Fruit fly (Drosophila melanogaster) whole organism, embryonic: ENCODE measurements around the gene CG32237.

Experiments
- Abd-B ChIP-seq: fragments of 200-800 bp; sonication (Bioruptor generic); optimal IDR thresholded peaks from 2 replicates; lab custom pipeline; 2018; ENCODE audit warnings: missing biosample characterization, mild to moderate bottlenecking, missing genetic modification characterization, moderate library complexity
- Ada2b ChIP-seq: fragments of 200-800 bp; sonication (Bioruptor generic); IDR thresholded peaks from 2 replicates; pipeline ENCODE4 v1.3.6; 2022; ENCODE audit warnings: missing biosample characterization, missing genetic modification characterization
- CG10274 ChIP-seq: fragments of 200-800 bp; sonication (Bioruptor generic); optimal IDR thresholded peaks from 3 replicates; lab custom pipeline; 2017; ENCODE audit warnings: missing biosample characterization, mild to moderate bottlenecking, missing genetic modification characterization
- CG10565 ChIP-seq: fragments of 200-800 bp; sonication (Bioruptor generic); optimal IDR thresholded peaks from 3 replicates; lab custom pipeline; 2016; ENCODE audit warnings: missing biosample characterization, mild to moderate bottlenecking, missing genetic modification characterization
- CG11093 ChIP-seq: fragments of 200-800 bp; sonication (Bioruptor generic); IDR thresholded peaks from 3 replicates; pipeline ENCODE4 v1.3.6; 2022; ENCODE audit warnings: missing biosample characterization, missing genetic modification characterization
- CG11504 ChIP-seq: fragments of 200-800 bp; sonication (Bioruptor generic); optimal IDR thresholded peaks from 3 replicates; lab custom pipeline; 2019; ENCODE audit warnings: missing biosample characterization, mild to moderate bottlenecking, missing genetic modification characterization, moderate library complexity
- CG12769 ChIP-seq: fragments of 200-800 bp; sonication (Bioruptor generic); optimal IDR thresholded peaks from 2 replicates; lab custom pipeline; 2019; ENCODE audit warnings: missing biosample characterization, mild to moderate bottlenecking, missing genetic modification characterization, moderate library complexity
- CG14441 ChIP-seq: fragments of 200-800 bp; sonication (Bioruptor generic); IDR thresholded peaks from 2 replicates; pipeline ENCODE4 v1.3.6; 2022; ENCODE audit warnings: missing biosample characterization, missing genetic modification characterization
- CG15073 ChIP-seq: fragments of 200-800 bp; sonication (Bioruptor generic); optimal IDR thresholded peaks from 2 replicates; lab custom pipeline; 2016; ENCODE audit warnings: missing biosample characterization, missing genetic modification characterization
- CG15269 ChIP-seq: fragments of 200-800 bp; sonication (Bioruptor generic); optimal IDR thresholded peaks from 2 replicates; lab custom pipeline; 2018; ENCODE audit warnings: missing biosample characterization, mild to moderate bottlenecking, missing genetic modification characterization, moderate library complexity
- CG1647 ChIP-seq: fragments of 200-800 bp; sonication (Bioruptor generic); optimal IDR thresholded peaks from 3 replicates; lab custom pipeline; 2016; ENCODE audit warnings: missing biosample characterization, missing genetic modification characterization
- CG17829 ChIP-seq: fragments of 200-800 bp; optimal IDR thresholded peaks from 2 replicates; lab custom pipeline; 2019; ENCODE audit warnings: missing biosample characterization, mild to moderate bottlenecking, missing genetic modification characterization, moderate library complexity
- CG1792 ChIP-seq: fragments of 200-800 bp; sonication (Bioruptor generic); optimal IDR thresholded peaks from 2 replicates; lab custom pipeline; 2016; ENCODE audit warnings: missing biosample characterization, missing genetic modification characterization
- CG18599 ChIP-seq: fragments of 200-800 bp; sonication (Bioruptor generic); optimal IDR thresholded peaks from 3 replicates; lab custom pipeline; 2017; ENCODE audit warnings: missing biosample characterization, missing genetic modification characterization, mild to moderate bottlenecking, moderate library complexity, missing genetic modification reagents
- CG18764 ChIP-seq: fragments of 200-800 bp; sonication (Bioruptor generic); optimal IDR thresholded peaks from 3 replicates; lab custom pipeline; 2016; ENCODE audit warnings: missing biosample characterization, missing genetic modification characterization
- CG2120 ChIP-seq: fragments of 200-800 bp; sonication (Bioruptor generic); optimal IDR thresholded peaks from 3 replicates; lab custom pipeline; 2016; ENCODE audit warnings: missing biosample characterization, missing genetic modification characterization
- CG2678 ChIP-seq: fragments of 200-800 bp; sonication (Bioruptor generic); optimal IDR thresholded peaks from 3 replicates; lab custom pipeline; 2019; ENCODE audit warnings: missing biosample characterization, mild to moderate bottlenecking, missing genetic modification characterization, moderate library complexity
- CG2712 ChIP-seq: fragments of 200-800 bp; optimal IDR thresholded peaks from 3 replicates; lab custom pipeline; 2019; ENCODE audit warnings: missing biosample characterization, mild to moderate bottlenecking, missing genetic modification characterization, moderate library complexity
- CG2875 ChIP-seq: fragments of 200-800 bp; sonication (Bioruptor generic); optimal IDR thresholded peaks from 2 replicates; lab custom pipeline; 2017; ENCODE audit warnings: missing biosample characterization, mild to moderate bottlenecking, missing genetic modification characterization, missing genetic modification reagents
- CG30431 ChIP-seq: fragments of 200-800 bp; sonication (Bioruptor generic); optimal IDR thresholded peaks from 2 replicates; lab custom pipeline; 2017; ENCODE audit warnings: missing biosample characterization, missing genetic modification characterization
- CG32532 ChIP-seq: fragments of 200-800 bp; sonication (Bioruptor generic); IDR thresholded peaks from 2 replicates; pipeline ENCODE4 v1.3.6; 2022; ENCODE audit warnings: missing biosample characterization, missing genetic modification characterization
- CG7786 ChIP-seq: fragments of 200-800 bp; sonication (Bioruptor generic); optimal IDR thresholded peaks from 2 replicates; lab custom pipeline; 2016; ENCODE audit warnings: missing biosample characterization, missing genetic modification characterization
- CG8089 ChIP-seq: fragments of 200-800 bp; sonication (Bioruptor generic); optimal IDR thresholded peaks from 3 replicates; lab custom pipeline; 2016; ENCODE audit warnings: missing biosample characterization, missing genetic modification characterization
- CG8944 ChIP-seq: fragments of 200-800 bp; sonication (Bioruptor generic); optimal IDR thresholded peaks from 3 replicates; lab custom pipeline; 2016; ENCODE audit warnings: missing biosample characterization, missing genetic modification characterization
- CG9876 ChIP-seq: fragments of 200-800 bp; sonication (Bioruptor generic); optimal IDR thresholded peaks from 2 replicates; lab custom pipeline; 2016; ENCODE audit warnings: missing biosample characterization, missing genetic modification characterization
- CG9932 ChIP-seq: fragments of 200-800 bp; sonication (Bioruptor generic); IDR thresholded peaks from 2 replicates; pipeline ENCODE4 v1.3.6; 2022; ENCODE audit warnings: missing biosample characterization, missing genetic modification characterization
- Drgx ChIP-seq: fragments of 200-800 bp; sonication (Bioruptor generic); IDR thresholded peaks from 2 replicates; pipeline ENCODE4 v1.3.6; 2022; ENCODE audit warnings: missing biosample characterization, missing genetic modification characterization
- Ets97D ChIP-seq: fragments of 200-800 bp; sonication (Bioruptor generic); optimal IDR thresholded peaks from 3 replicates; lab custom pipeline; 2016; ENCODE audit warnings: missing biosample characterization, missing genetic modification characterization
- HLH54F ChIP-seq: fragments of 200-800 bp; sonication (Bioruptor generic); optimal IDR thresholded peaks from 3 replicates; lab custom pipeline; 2016; ENCODE audit warnings: missing biosample characterization, missing genetic modification characterization
- Hmr ChIP-seq: fragments of 200-800 bp; sonication (Bioruptor generic); optimal IDR thresholded peaks from 3 replicates; lab custom pipeline; 2017; ENCODE audit warnings: mild to moderate bottlenecking, missing biosample characterization, missing genetic modification reagents, missing genetic modification characterization
- Hr39 ChIP-seq: fragments of >200 bp; optimal IDR thresholded peaks from 2 replicates; lab custom pipeline; 2017
- MTF-1 ChIP-seq: fragments of 200-800 bp; sonication (Bioruptor generic); optimal IDR thresholded peaks from 2 replicates; lab custom pipeline; 2018; ENCODE audit warnings: missing biosample characterization, mild to moderate bottlenecking, missing genetic modification characterization, borderline replicate concordance
- NC2β ChIP-seq: fragments of 200-800 bp; sonication (Bioruptor generic); optimal IDR thresholded peaks from 2 replicates; lab custom pipeline; 2016; ENCODE audit warnings: missing biosample characterization, missing genetic modification characterization
- Nf-YC ChIP-seq: fragments of 200-800 bp; optimal IDR thresholded peaks from 3 replicates; lab custom pipeline; 2019; ENCODE audit warnings: missing biosample characterization, mild to moderate bottlenecking, missing genetic modification characterization, moderate library complexity
- abd-A ChIP-seq: fragments of 200-800 bp; sonication (Bioruptor generic); optimal IDR thresholded peaks from 3 replicates; lab custom pipeline; 2019; ENCODE audit warnings: missing biosample characterization, mild to moderate bottlenecking, missing genetic modification characterization, moderate library complexity
- amos ChIP-seq: fragments of 200-800 bp; sonication (Bioruptor generic); IDR thresholded peaks from 2 replicates; pipeline ENCODE4 v1.3.6; 2022; ENCODE audit warnings: missing biosample characterization, missing genetic modification characterization; ENCODE audit not compliant: partially characterized antibody
- ash1 ChIP-seq: fragments of 200-800 bp; sonication (Bioruptor generic); optimal IDR thresholded peaks from 2 replicates; lab custom pipeline; 2018; ENCODE audit warnings: missing biosample characterization, mild to moderate bottlenecking, missing genetic modification characterization
- chn ChIP-seq: fragments of 200-800 bp; sonication (Bioruptor generic); optimal IDR thresholded peaks from 2 replicates; lab custom pipeline; 2016; ENCODE audit warnings: missing biosample characterization, missing genetic modification characterization
- ci ChIP-seq: fragments of 200-800 bp; sonication (Bioruptor generic); IDR thresholded peaks from 3 replicates; pipeline ENCODE4 v1.3.6; 2022; ENCODE audit warnings: missing biosample characterization, missing genetic modification characterization
- gem ChIP-seq: fragments of 200-800 bp; sonication (Bioruptor generic); optimal IDR thresholded peaks from 2 replicates; lab custom pipeline; 2019; ENCODE audit warnings: missing biosample characterization, mild to moderate bottlenecking, missing genetic modification characterization, moderate library complexity
- grau ChIP-seq: fragments of 200-800 bp; optimal IDR thresholded peaks from 3 replicates; lab custom pipeline; 2019; ENCODE audit warnings: missing biosample characterization, mild to moderate bottlenecking, missing genetic modification characterization, moderate library complexity
- jigr1 ChIP-seq: fragments of 200-800 bp; sonication (Bioruptor generic); IDR thresholded peaks from 3 replicates; pipeline ENCODE4 v1.3.6; 2022; ENCODE audit warnings: missing biosample characterization, missing genetic modification characterization
- kah ChIP-seq: fragments of 200-800 bp; sonication (Bioruptor generic); optimal IDR thresholded peaks from 2 replicates; lab custom pipeline; 2018; ENCODE audit warnings: missing biosample characterization, mild to moderate bottlenecking, missing genetic modification characterization
- lab ChIP-seq: fragments of 200-800 bp; sonication (Bioruptor generic); optimal IDR thresholded peaks from 3 replicates; lab custom pipeline; 2017; ENCODE audit warnings: missing biosample characterization, missing genetic modification characterization, mild to moderate bottlenecking, moderate library complexity, missing genetic modification reagents
- peb ChIP-seq: fragments of 200-800 bp; sonication (Bioruptor generic); IDR thresholded peaks from 2 replicates; pipeline ENCODE4 v1.3.6; 2022; ENCODE audit warnings: missing biosample characterization, missing genetic modification characterization
- run ChIP-seq: fragments of 200-800 bp; sonication (Bioruptor generic); optimal IDR thresholded peaks from 3 replicates; lab custom pipeline; 2018; ENCODE audit warnings: missing biosample characterization, mild to moderate bottlenecking, missing genetic modification characterization
- sens ChIP-seq: fragments of 200-800 bp; sonication (Bioruptor generic); peaks from one replicate; lab custom pipeline; 2016; ENCODE audit warnings: missing biosample characterization, missing genetic modification characterization
- slbo ChIP-seq: fragments of 200-800 bp; sonication (Bioruptor generic); IDR thresholded peaks from 2 replicates; pipeline ENCODE4 v1.3.6; 2022; ENCODE audit warnings: missing biosample characterization, missing genetic modification characterization
- ssp ChIP-seq: fragments of 200-800 bp; sonication (Bioruptor generic); IDR thresholded peaks from 2 replicates; pipeline ENCODE4 v1.3.6; 2022; ENCODE audit warnings: missing biosample characterization, missing genetic modification characterization
- tap ChIP-seq: fragments of 200-800 bp; optimal IDR thresholded peaks from 3 replicates; lab custom pipeline; 2019; ENCODE audit warnings: missing biosample characterization, mild to moderate bottlenecking, missing genetic modification characterization, moderate library complexity

CG32237 gene

dm6 chr3L:4848066-4848465 lies 4.2 kb downstream of the CG32237 start:
- TF ChIP-seq Drgx (GFP tag; lab: Robert Waterston, UW) (peak; percentile 50; the same call in 1 of the 2 replicates), CG15073 (no peak), CG1647 (GFP tag; lab: Kevin White, UChicago) (no peak)
- TF ChIP-seq, all 482 proteins: peak for 1

- no peak for TF ChIP-seq CG10274 (GFP tag; lab: Kevin White, UChicago)
- peak; percentile 16; the same call in 1 of the 2 replicates for TF ChIP-seq slbo
- no peak for TF ChIP-seq tap (tag; lab: Kevin White, UChicago)
- TF ChIP-seq CG10565 (GFP tag; lab: Kevin White, UChicago), result no peak
- no peak for TF ChIP-seq Ets97D (GFP tag; lab: Kevin White, UChicago)
- peak; percentile 30 for TF ChIP-seq sens
- peak; percentile 58 for TF ChIP-seq CG18599 (GFP tag; lab: Kevin White, UChicago)
- TF ChIP-seq ssp (GFP tag; lab: Robert Waterston, UW), result no peak
- TF ChIP-seq ash1 (GFP tag; lab: Kevin White, UChicago), result no peak
- no peak for TF ChIP-seq CG1792 (GFP tag; lab: Kevin White, UChicago)
- TF ChIP-seq Abd-B (GFP tag; lab: Kevin White, UChicago), result no peak
- no peak for TF ChIP-seq CG30431 (GFP tag; lab: Kevin White, UChicago)
- TF ChIP-seq CG9932 (GFP tag; lab: Robert Waterston, UW), result peak; percentile 9; the same call in 1 of the 2 replicates
- no peak for TF ChIP-seq kah (GFP tag; lab: Kevin White, UChicago)
- no peak for TF ChIP-seq amos (GFP tag; lab: Robert Waterston, UW)
- no peak for TF ChIP-seq MTF-1
- no peak for TF ChIP-seq CG11093 (GFP tag; lab: Robert Waterston, UW)
- TF ChIP-seq chn, result no peak
- no peak for TF ChIP-seq peb
- no peak for TF ChIP-seq Nf-YC
- peak; percentile 20 for TF ChIP-seq gem
- no peak for TF ChIP-seq run
- peak; percentile 9; the same call in 1 of the 2 replicates for TF ChIP-seq Ada2b (GFP tag; lab: Robert Waterston, UW)
- peak; percentile 14 for TF ChIP-seq CG11504 (tag; lab: Kevin White, UChicago)
- TF ChIP-seq CG9876 (GFP tag; lab: Kevin White, UChicago), result no peak
- TF ChIP-seq CG2120, result peak; percentile 22
- peak; percentile 28 for TF ChIP-seq lab
- TF ChIP-seq CG8089 (GFP tag; lab: Kevin White, UChicago), result no peak
- no peak for TF ChIP-seq CG2712 (tag; lab: Kevin White, UChicago)
- peak; percentile 23 for TF ChIP-seq Hmr
- no peak for TF ChIP-seq CG7786 (GFP tag; lab: Kevin White, UChicago)
- TF ChIP-seq CG2678, result peak; percentile 23
- TF ChIP-seq CG15269 (tag; lab: Kevin White, UChicago), result peak; percentile 4
- TF ChIP-seq jigr1 (GFP tag; lab: Robert Waterston, UW), result no peak
- no peak for TF ChIP-seq CG8944 (GFP tag; lab: Kevin White, UChicago)
- TF ChIP-seq CG32532, result 0 out of 2 replicates have a peak, but pooled peaks have one; percentile 5
- no peak for TF ChIP-seq Hr39 (lab: Kevin White, UChicago)
- TF ChIP-seq abd-A (tag; lab: Kevin White, UChicago), result peak; percentile 25
- 0 out of 3 replicates have a peak, but pooled peaks have one; percentile 6 for TF ChIP-seq ci (GFP tag; lab: Robert Waterston, UW)
- no peak for TF ChIP-seq CG17829 (tag; lab: Kevin White, UChicago)
- TF ChIP-seq grau (tag; lab: Kevin White, UChicago), result peak; percentile 21
- no peak for TF ChIP-seq HLH54F (GFP tag; lab: Kevin White, UChicago)
- no peak for TF ChIP-seq CG12769
- 0 out of 2 replicates have a peak, but pooled peaks have one; percentile 5 for TF ChIP-seq CG14441 (GFP tag; lab: Robert Waterston, UW)
- no peak for TF ChIP-seq NC2β (GFP tag; lab: Kevin White, UChicago)
- no peak for TF ChIP-seq CG2875
- no peak for TF ChIP-seq CG18764
Measured at dm6 chr3L:4844792-4845191, 7.5 kb downstream of the CG32237 start.
